Worm (Caenorhabditis elegans): ENCODE results near the gene memi-1.

DNA sequence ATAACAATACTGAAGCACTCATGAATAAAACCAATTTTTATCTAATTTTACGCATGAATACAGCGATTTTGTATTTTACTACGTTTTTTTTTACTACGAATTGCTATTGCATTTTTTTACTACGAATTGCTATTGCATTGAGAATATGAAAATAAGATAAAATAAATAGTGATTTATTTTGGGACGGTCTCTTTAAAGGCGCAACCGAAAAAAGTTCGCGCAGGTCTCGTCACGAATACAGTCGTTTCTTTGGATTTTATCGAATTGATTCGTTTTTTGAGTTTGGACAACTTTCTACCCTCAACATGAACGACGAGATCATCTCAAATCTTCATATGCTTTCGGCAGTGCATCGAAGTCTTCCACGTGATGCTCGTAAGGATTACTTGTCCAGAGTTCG is 8.4 kb downstream of the memi-1 start, which contains the start of gene Y17G9B.4:
- TF ChIP-seq lsy-2 (tag; optimal IDR thresholded peaks at IDR 0.05), result no peak
- TF ChIP-seq nhr-12 (tag; optimal IDR thresholded peaks at IDR 0.05), result no peak
- TF ChIP-seq tbx-2 (tag; optimal IDR thresholded peaks at IDR 0.05), result no peak
- no peak for TF ChIP-seq unc-86 (tag; optimal IDR thresholded peaks at IDR 0.05)
- no peak for TF ChIP-seq fkh-4 (tag; optimal IDR thresholded peaks at IDR 0.05; ENCODE audit: borderline replicate concordance)
- no peak for TF ChIP-seq ztf-11 (tag; optimal IDR thresholded peaks at IDR 0.05)
- TF ChIP-seq fkh-10 (GFP tag; optimal IDR thresholded peaks at IDR 0.05), result no peak
- no peak for TF ChIP-seq aly-2 (tag; optimal IDR thresholded peaks at IDR 0.05)
